Fruit fly (Drosophila melanogaster): ENCODE measurements around the gene pes.

- TF ChIP-seq fd59A (GFP tag; optimal IDR thresholded peaks at IDR 0.05), result no peak
- TF ChIP-seq CG8319 (GFP tag; optimal IDR thresholded peaks at IDR 0.05), result no peak
- TF ChIP-seq Gug (GFP tag; IDR thresholded peaks at IDR 0.05), result no peak
- TF ChIP-seq CG1621 (tag; optimal IDR thresholded peaks at IDR 0.05), result no peak
- no peak for TF ChIP-seq Sox14 (GFP tag; optimal IDR thresholded peaks at IDR 0.05)
- no peak for TF ChIP-seq cyc (GFP tag; optimal IDR thresholded peaks at IDR 0.05)
- TF ChIP-seq fd85E (GFP tag; optimal IDR thresholded peaks at IDR 0.05), result no peak
- TF ChIP-seq CG6808 (GFP tag; optimal IDR thresholded peaks at IDR 0.05), result no peak
- no peak for TF ChIP-seq CG6163 (GFP tag; IDR thresholded peaks at IDR 0.05)
- TF ChIP-seq ss (GFP tag; optimal IDR thresholded peaks at IDR 0.05), result no peak
- TF ChIP-seq net (GFP tag; optimal IDR thresholded peaks at IDR 0.05), result no peak
These were observed 4.1 kb upstream of the pes start, which contains the start of gene CG7227 for dm6 chr2L:7998080-7998457.

Measured in whole organism, prepupa.